Fruit fly (Drosophila melanogaster) whole organism, adult: Measurements from ENCODE around the gene Nedd4.
A peak's percentile ranks its signal among the peaks of the same experiment; 100 is the strongest.

Experiments
- CG1620 ChIP-seq: fragments of 200-800 bp; sonication (Bioruptor generic); optimal IDR thresholded peaks from 2 replicates; lab custom pipeline; 2016; ENCODE audit warnings: missing biosample characterization, missing genetic modification characterization
- CG7045 ChIP-seq: fragments of 200-800 bp; sonication (Bioruptor generic); optimal IDR thresholded peaks from 2 replicates; lab custom pipeline; 2017; ENCODE audit warnings: missing biosample characterization, mild to moderate bottlenecking, missing genetic modification characterization
- Hr96 ChIP-seq: fragments of 200-800 bp; sonication (Bioruptor generic); optimal IDR thresholded peaks from 2 replicates; lab custom pipeline; 2016; ENCODE audit warnings: missing biosample characterization, missing genetic modification characterization
- Mnt ChIP-seq: fragments of 200-800 bp; sonication (Bioruptor generic); optimal IDR thresholded peaks from 2 replicates; lab custom pipeline; 2016; ENCODE audit warnings: missing biosample characterization, mild to moderate bottlenecking, missing genetic modification characterization
- cnc ChIP-seq, 2 experiments: fragments of >200 bp; optimal IDR thresholded peaks; 2 replicates each; lab custom pipeline; 2017
- kay ChIP-seq: fragments of 200-800 bp; sonication (Bioruptor generic); peaks from one replicate; lab custom pipeline; 2016; ENCODE audit warnings: missing biosample characterization, missing genetic modification characterization, borderline replicate concordance
- pad ChIP-seq: fragments of 200-800 bp; sonication (Bioruptor generic); optimal IDR thresholded peaks from 3 replicates; lab custom pipeline; 2017; ENCODE audit warnings: missing biosample characterization, missing genetic modification characterization, mild to moderate bottlenecking, moderate library complexity, missing genetic modification reagents
- tj ChIP-seq: fragments of 200-800 bp; sonication (Bioruptor generic); optimal IDR thresholded peaks from 3 replicates; lab custom pipeline; 2017; ENCODE audit warnings: missing biosample characterization, mild to moderate bottlenecking, missing genetic modification characterization, moderate library complexity

DNA sequence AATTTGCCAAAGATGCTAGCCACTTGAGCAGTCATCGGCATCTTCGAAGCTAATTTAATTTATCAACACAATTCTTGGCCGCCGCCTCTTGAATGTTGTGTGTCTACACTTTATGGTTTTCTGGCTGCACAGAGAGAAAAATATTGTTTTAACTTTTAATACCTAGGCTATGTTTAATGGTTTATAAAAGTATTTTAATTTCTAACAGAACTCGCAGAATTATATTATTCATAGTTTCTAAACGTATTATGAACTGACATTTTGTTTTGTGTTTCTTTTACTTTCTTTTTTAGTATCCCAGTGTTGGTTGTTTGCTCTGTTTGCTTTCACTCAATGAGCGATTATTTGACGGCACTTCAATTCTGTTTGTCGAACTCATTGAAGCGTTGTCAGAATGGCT is 2.3 kb downstream of the Nedd4 start:
- no peak for TF ChIP-seq cnc (optimal IDR thresholded peaks at IDR 0.05; lab: Kevin White, UChicago)
- TF ChIP-seq CG7045 (GFP tag; lab: Kevin White, UChicago): no peak
- no peak for TF ChIP-seq pad (GFP tag; lab: Kevin White, UChicago)
- TF ChIP-seq Mnt: no peak
- no peak for TF ChIP-seq CG1620 (GFP tag; lab: Kevin White, UChicago)
- peak; percentile 61 for TF ChIP-seq kay (GFP tag; lab: Kevin White, UChicago)
- TF ChIP-seq tj (GFP tag; lab: Kevin White, UChicago): no peak
- TF ChIP-seq Hr96: no peak
